Worm (Caenorhabditis elegans): ENCODE data around the gene R08C7.8.

ce11 chrIV:4470885-4471772 is 36.8 kb upstream of the R08C7.8 start:
- TF ChIP-seq hlh-1 (tag; optimal IDR thresholded peaks at IDR 0.05) = no peak
- TF ChIP-seq unc-62 (GFP tag; optimal IDR thresholded peaks at IDR 0.05) = no peak
- TF ChIP-seq nhr-2 (tag; optimal IDR thresholded peaks at IDR 0.05) = no peak
- no peak for TF ChIP-seq nhr-28 (tag; optimal IDR thresholded peaks at IDR 0.05)
- no peak for TF ChIP-seq nhr-12 (tag; optimal IDR thresholded peaks at IDR 0.05)
